Worm (Caenorhabditis elegans): ENCODE measurements around the gene C31H2.3.

DNA sequence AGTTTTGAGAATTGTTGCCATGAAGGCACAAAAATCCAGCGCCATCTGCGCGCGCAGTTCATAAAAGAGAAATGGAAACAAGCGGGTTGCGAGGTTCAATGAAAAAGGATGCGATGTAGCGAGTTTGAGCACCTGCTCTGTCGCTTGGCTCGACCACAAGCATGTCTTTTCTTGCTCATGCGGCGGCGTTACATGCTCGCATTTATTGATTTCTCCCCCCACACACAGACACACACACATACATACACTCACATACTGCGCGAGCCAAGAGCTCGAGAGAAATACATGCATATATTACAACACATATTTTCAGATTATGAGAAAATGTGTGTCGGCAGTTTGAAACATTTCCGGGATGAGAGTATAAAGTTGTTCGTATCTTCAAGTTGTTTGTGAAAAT lies 32.4 kb downstream of the C31H2.3 start:
- TF ChIP-seq nhr-12 (tag; optimal IDR thresholded peaks at IDR 0.05) (no peak), sptf-1 (tag; optimal IDR thresholded peaks at IDR 0.05) (no peak), ceh-83 (GFP tag; optimal IDR thresholded peaks at IDR 0.05) (no peak), mab-5 (tag; optimal IDR thresholded peaks at IDR 0.05) (no peak), ces-1 (GFP tag; optimal IDR thresholded peaks at IDR 0.05) (peak; percentile 32), snpc-4 (tag; optimal IDR thresholded peaks at IDR 0.05) (no peak), unc-39 (tag; optimal IDR thresholded peaks at IDR 0.05) (no peak), M03D4.4 (tag; optimal IDR thresholded peaks at IDR 0.05) (no peak), ceh-43 (GFP tag; optimal IDR thresholded peaks at IDR 0.05) (no peak), unc-62 (GFP tag; optimal IDR thresholded peaks at IDR 0.05) (no peak), flh-1 (GFP tag; optimal IDR thresholded peaks at IDR 0.05) (no peak)
